Fruit fly (Drosophila melanogaster) whole organism, prepupa: Measurements from ENCODE around the gene Nt5b.

ENCODE experiments used
- Blimp-1 ChIP-seq: fragments of 200-800 bp; sonication (Bioruptor generic); optimal IDR thresholded peaks from 3 replicates; lab custom pipeline; 2017; ENCODE audit warnings: missing biosample characterization, missing genetic modification characterization, mild to moderate bottlenecking, moderate library complexity, missing genetic modification reagents
- CG10631 ChIP-seq: fragments of 200-800 bp; sonication (Bioruptor generic); optimal IDR thresholded peaks from 2 replicates; lab custom pipeline; 2016; ENCODE audit warnings: missing biosample characterization, missing genetic modification characterization
- CG10669 ChIP-seq: fragments of 200-800 bp; sonication (Bioruptor generic); optimal IDR thresholded peaks from 3 replicates; lab custom pipeline; 2018; ENCODE audit warnings: missing biosample characterization, mild to moderate bottlenecking, missing genetic modification characterization, moderate library complexity
- CG11294 ChIP-seq: fragments of 200-800 bp; sonication (Bioruptor generic); IDR thresholded peaks from 2 replicates; pipeline ENCODE4 v1.3.6; 2022; ENCODE audit warnings: missing biosample characterization, missing genetic modification characterization
- CG15336 ChIP-seq: fragments of 200-800 bp; sonication (Bioruptor generic); IDR thresholded peaks from 2 replicates; pipeline ENCODE4 v1.3.6; 2022; ENCODE audit warnings: missing biosample characterization, missing genetic modification characterization
- CG1621 ChIP-seq: fragments of 200-800 bp; sonication (Bioruptor generic); optimal IDR thresholded peaks from 3 replicates; lab custom pipeline; 2018; ENCODE audit warnings: missing biosample characterization, mild to moderate bottlenecking, missing genetic modification characterization
- CG16779 ChIP-seq: fragments of 200-800 bp; sonication (Bioruptor generic); optimal IDR thresholded peaks from 3 replicates; lab custom pipeline; 2017; ENCODE audit warnings: missing biosample characterization, mild to moderate bottlenecking, missing genetic modification characterization
- CG3032 ChIP-seq: fragments of 200-800 bp; optimal IDR thresholded peaks from 2 replicates; lab custom pipeline; 2019; ENCODE audit warnings: missing biosample characterization, mild to moderate bottlenecking, missing genetic modification characterization, moderate library complexity
- CG31627 ChIP-seq: fragments of 200-800 bp; sonication (Bioruptor generic); optimal IDR thresholded peaks from 3 replicates; lab custom pipeline; 2016; ENCODE audit warnings: missing biosample characterization, missing genetic modification characterization
- CG32006 ChIP-seq: fragments of 200-800 bp; sonication (Bioruptor generic); optimal IDR thresholded peaks from 3 replicates; lab custom pipeline; 2017; ENCODE audit warnings: missing biosample characterization, mild to moderate bottlenecking, missing genetic modification characterization
- CG34406 ChIP-seq: fragments of 200-800 bp; sonication (Bioruptor generic); optimal IDR thresholded peaks from 3 replicates; lab custom pipeline; 2016; ENCODE audit warnings: missing biosample characterization, missing genetic modification characterization
- CG3919 ChIP-seq: fragments of 200-800 bp; sonication (Bioruptor generic); optimal IDR thresholded peaks from 3 replicates; lab custom pipeline; 2016; ENCODE audit warnings: missing biosample characterization, missing genetic modification characterization
- CG4318 ChIP-seq: fragments of 200-800 bp; sonication (Bioruptor generic); optimal IDR thresholded peaks from 3 replicates; lab custom pipeline; 2017; ENCODE audit warnings: missing biosample characterization, mild to moderate bottlenecking, missing genetic modification characterization
- CG6276 ChIP-seq: fragments of 200-800 bp; sonication (Bioruptor generic); optimal IDR thresholded peaks from 2 replicates; lab custom pipeline; 2017; ENCODE audit warnings: missing biosample characterization, mild to moderate bottlenecking, missing genetic modification characterization
- CG6792 ChIP-seq: fragments of 200-800 bp; sonication (Bioruptor generic); optimal IDR thresholded peaks from 3 replicates; lab custom pipeline; 2016; ENCODE audit warnings: missing biosample characterization, missing genetic modification characterization
- CG7368 ChIP-seq: fragments of 200-800 bp; sonication (Bioruptor generic); optimal IDR thresholded peaks from 3 replicates; lab custom pipeline; 2016; ENCODE audit warnings: missing biosample characterization, missing genetic modification characterization
- CG8119 ChIP-seq: fragments of 200-800 bp; sonication (Bioruptor generic); IDR thresholded peaks from 3 replicates; pipeline ENCODE4 v1.3.6; 2022; ENCODE audit warnings: missing biosample characterization, missing genetic modification characterization
- CG8319 ChIP-seq: fragments of 200-800 bp; sonication (Bioruptor generic); optimal IDR thresholded peaks from 3 replicates; lab custom pipeline; 2016; ENCODE audit warnings: missing biosample characterization, missing genetic modification characterization
- CG8632 ChIP-seq: fragments of 200-800 bp; sonication (Bioruptor generic); optimal IDR thresholded peaks from 3 replicates; lab custom pipeline; 2016; ENCODE audit warnings: missing biosample characterization, missing genetic modification characterization
- CG9139 ChIP-seq: fragments of 200-800 bp; sonication (Bioruptor generic); optimal IDR thresholded peaks from 3 replicates; lab custom pipeline; 2017; ENCODE audit warnings: missing biosample characterization, mild to moderate bottlenecking, missing genetic modification characterization
- Eip75B ChIP-seq: fragments of 200-800 bp; sonication (Bioruptor generic); optimal IDR thresholded peaks from 3 replicates; lab custom pipeline; 2016; ENCODE audit warnings: missing biosample characterization, missing genetic modification characterization
- Eip78C ChIP-seq: fragments of 200-800 bp; sonication (Bioruptor generic); peaks from one replicate; lab custom pipeline; 2016; ENCODE audit warnings: missing biosample characterization, missing genetic modification characterization
- Eip93F ChIP-seq: fragments of 200-800 bp; sonication (Bioruptor generic); optimal IDR thresholded peaks from 2 replicates; lab custom pipeline; 2016; ENCODE audit warnings: missing biosample characterization, mild to moderate bottlenecking, missing genetic modification characterization
- Hr4 ChIP-seq: fragments of 200-800 bp; sonication (Bioruptor generic); optimal IDR thresholded peaks from 3 replicates; lab custom pipeline; 2016; ENCODE audit warnings: missing biosample characterization, missing genetic modification characterization
- Lpt ChIP-seq: fragments of 200-800 bp; sonication (Bioruptor generic); optimal IDR thresholded peaks from 3 replicates; lab custom pipeline; 2016; ENCODE audit warnings: missing biosample characterization, missing genetic modification characterization
- Met ChIP-seq: fragments of 200-800 bp; sonication (Bioruptor generic); optimal IDR thresholded peaks from 3 replicates; lab custom pipeline; 2016; ENCODE audit warnings: missing biosample characterization, missing genetic modification characterization
- OdsH ChIP-seq: fragments of 200-800 bp; sonication (Bioruptor generic); optimal IDR thresholded peaks from 3 replicates; lab custom pipeline; 2016; ENCODE audit warnings: missing biosample characterization, missing genetic modification characterization
- Sox14 ChIP-seq: fragments of 200-800 bp; sonication (Bioruptor generic); optimal IDR thresholded peaks from 3 replicates; lab custom pipeline; 2016; ENCODE audit warnings: missing biosample characterization, missing genetic modification characterization
- Sox15 ChIP-seq: fragments of 200-800 bp; sonication (Bioruptor generic); optimal IDR thresholded peaks from 3 replicates; lab custom pipeline; 2016; ENCODE audit warnings: missing biosample characterization, missing genetic modification characterization
- achi ChIP-seq: fragments of 200-800 bp; sonication (Bioruptor generic); optimal IDR thresholded peaks from 3 replicates; lab custom pipeline; 2016; ENCODE audit warnings: missing biosample characterization, missing genetic modification characterization
- acj6 ChIP-seq: fragments of 200-800 bp; sonication (Bioruptor generic); optimal IDR thresholded peaks from 3 replicates; lab custom pipeline; 2016; ENCODE audit warnings: missing biosample characterization, missing genetic modification characterization
- dac ChIP-seq: fragments of 200-800 bp; sonication (Bioruptor generic); optimal IDR thresholded peaks from 2 replicates; lab custom pipeline; 2017; ENCODE audit warnings: missing biosample characterization, mild to moderate bottlenecking, missing genetic modification characterization
- esn ChIP-seq: fragments of 200-800 bp; sonication (Bioruptor generic); optimal IDR thresholded peaks from 2 replicates; lab custom pipeline; 2016; ENCODE audit warnings: missing biosample characterization, mild to moderate bottlenecking, missing genetic modification characterization, moderate library complexity
- fd85E ChIP-seq: fragments of 200-800 bp; sonication (Bioruptor generic); optimal IDR thresholded peaks from 3 replicates; lab custom pipeline; 2016; ENCODE audit warnings: missing biosample characterization, missing genetic modification characterization
- fkh ChIP-seq: fragments of 200-800 bp; sonication (Bioruptor generic); optimal IDR thresholded peaks from 3 replicates; lab custom pipeline; 2017; ENCODE audit warnings: missing biosample characterization, mild to moderate bottlenecking, missing genetic modification characterization, moderate library complexity
- lz ChIP-seq: fragments of 200-800 bp; sonication (Bioruptor generic); optimal IDR thresholded peaks from 3 replicates; lab custom pipeline; 2016; ENCODE audit warnings: missing biosample characterization, missing genetic modification characterization
- pdm3 ChIP-seq: fragments of 200-800 bp; sonication (Bioruptor generic); optimal IDR thresholded peaks from 3 replicates; lab custom pipeline; 2016; ENCODE audit warnings: missing biosample characterization, missing genetic modification characterization
- spab ChIP-seq: fragments of 200-800 bp; sonication (Bioruptor generic); optimal IDR thresholded peaks from 2 replicates; lab custom pipeline; 2017; ENCODE audit warnings: missing biosample characterization, mild to moderate bottlenecking, missing genetic modification characterization, missing genetic modification reagents
- ss ChIP-seq, 2 experiments: fragments of 200-800 bp; sonication (Bioruptor generic); optimal IDR thresholded peaks; 2 replicates in 1 of 2; 3 replicates in 1 of 2; lab custom pipeline; 2017 to 2018; ENCODE audit warnings: mild to moderate bottlenecking in 2 of 2, missing biosample characterization in 2 of 2, missing genetic modification characterization in 2 of 2, moderate library complexity in 1 of 2
- svp ChIP-seq: fragments of 200-800 bp; sonication (Bioruptor generic); peaks from one replicate; lab custom pipeline; 2016; ENCODE audit warnings: missing biosample characterization, missing genetic modification characterization
- topi ChIP-seq: fragments of 200-800 bp; sonication (Bioruptor generic); optimal IDR thresholded peaks from 3 replicates; lab custom pipeline; 2016; ENCODE audit warnings: missing biosample characterization, missing genetic modification characterization

Gene Nt5b

DNA sequence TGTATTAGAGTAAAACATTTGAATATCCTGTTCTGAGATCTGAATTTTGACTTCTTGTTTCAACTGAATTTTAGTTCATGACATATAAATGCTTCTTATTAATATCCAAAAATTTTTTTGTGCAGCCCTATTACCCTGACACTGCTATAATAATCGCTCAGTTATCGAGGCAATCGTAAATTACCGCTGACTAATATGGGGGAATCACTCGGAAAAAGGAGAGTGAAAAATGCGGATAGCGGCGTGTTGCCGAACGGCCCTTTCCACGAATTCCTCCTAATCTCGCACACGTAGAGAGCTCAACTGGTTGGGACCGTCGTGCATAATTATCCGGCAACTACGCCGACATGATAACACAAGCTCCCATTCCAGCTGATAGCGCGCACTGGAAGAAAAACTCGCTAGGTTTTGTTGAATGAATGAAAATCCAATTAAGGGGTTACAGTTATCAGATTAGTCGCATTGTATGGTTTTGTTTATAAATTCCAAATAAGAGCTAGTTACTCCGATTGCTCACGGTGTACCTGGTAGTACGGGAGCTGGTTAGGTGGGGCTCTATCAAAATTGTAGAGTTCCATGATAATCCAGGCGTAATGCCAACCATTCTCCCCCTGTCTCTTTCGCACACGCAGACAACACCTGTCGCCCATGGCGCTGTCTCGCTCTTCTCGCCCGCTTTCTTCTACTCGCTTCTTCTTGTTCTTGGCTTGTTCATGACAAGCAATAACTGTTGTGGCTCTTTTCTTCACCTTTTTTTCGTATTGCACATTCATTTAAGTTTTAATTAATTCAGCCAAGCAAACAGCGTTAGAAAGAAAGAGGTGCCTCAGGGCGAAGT lies 41.9 kb downstream of the Nt5b start (continued):
- TF ChIP-seq Sox14 (GFP tag; lab: Kevin White, UChicago) = peak; percentile 28
- peak; percentile 51 for TF ChIP-seq CG4318
- no peak for TF ChIP-seq CG16779
- no peak for TF ChIP-seq ss (GFP tag; optimal IDR thresholded peaks at IDR 0.05; lab: Kevin White, UChicago)
- peak; percentile 47 for TF ChIP-seq CG10669
- peak; percentile 11 for TF ChIP-seq dac (GFP tag; lab: Kevin White, UChicago)
- peak; percentile 32 for TF ChIP-seq acj6 (GFP tag; lab: Kevin White, UChicago)
- peak; percentile 57 for TF ChIP-seq CG8119 (GFP tag; lab: Robert Waterston, UW)
- no peak for TF ChIP-seq fd85E (GFP tag; lab: Kevin White, UChicago)
- TF ChIP-seq CG6792 (GFP tag; lab: Kevin White, UChicago) = peak; percentile 34
- peak; percentile 18 for TF ChIP-seq CG34406 (GFP tag; lab: Kevin White, UChicago)
- no peak for TF ChIP-seq spab
- no peak for TF ChIP-seq CG3032 (tag; lab: Kevin White, UChicago)
- peak; percentile 88 for TF ChIP-seq Eip78C (GFP tag; lab: Kevin White, UChicago)
- TF ChIP-seq CG6276 (GFP tag; lab: Kevin White, UChicago) = peak; percentile 37
- peak; percentile 48 for TF ChIP-seq CG3919
- TF ChIP-seq svp (GFP tag; lab: Kevin White, UChicago) = peak; percentile 88
- peak; percentile 22 for TF ChIP-seq CG8632 (GFP tag; lab: Kevin White, UChicago)
- no peak for TF ChIP-seq Eip93F
- TF ChIP-seq Eip75B (GFP tag; lab: Kevin White, UChicago) = peak; percentile 2
- peak; percentile 23 for TF ChIP-seq Met
- peak; percentile 19 for TF ChIP-seq CG7368 (GFP tag; lab: Kevin White, UChicago)
- peak; percentile 32 for TF ChIP-seq Sox15 (GFP tag; lab: Kevin White, UChicago)
- TF ChIP-seq CG9139 (GFP tag; lab: Kevin White, UChicago) = no peak
- TF ChIP-seq OdsH (GFP tag; lab: Kevin White, UChicago) = peak; percentile 38
- TF ChIP-seq pdm3 (GFP tag; lab: Kevin White, UChicago) = peak; percentile 39
- TF ChIP-seq Lpt (GFP tag; lab: Kevin White, UChicago) = no peak
- TF ChIP-seq lz (GFP tag; lab: Kevin White, UChicago) = peak; percentile 30
- TF ChIP-seq CG15336 (GFP tag; lab: Robert Waterston, UW) = peak; percentile 36
- TF ChIP-seq CG11294 (GFP tag; lab: Robert Waterston, UW) = peak; percentile 63
- TF ChIP-seq CG10631 = peak; percentile 30
- TF ChIP-seq fkh (GFP tag; lab: Kevin White, UChicago) = no peak
- TF ChIP-seq CG8319 (GFP tag; lab: Kevin White, UChicago) = no peak
- peak; percentile 16 for TF ChIP-seq CG1621 (tag; lab: Kevin White, UChicago)
- peak; percentile 7 for TF ChIP-seq Hr4 (GFP tag; lab: Kevin White, UChicago)
- peak; percentile 72 for TF ChIP-seq CG32006 (GFP tag; lab: Kevin White, UChicago)
- TF ChIP-seq Blimp-1 (GFP tag; lab: Kevin White, UChicago) = no peak
- peak; percentile 30 for TF ChIP-seq CG31627 (GFP tag; lab: Kevin White, UChicago)
- TF ChIP-seq esn = peak; percentile 47
- TF ChIP-seq achi = peak; percentile 42
- peak; percentile 31 for TF ChIP-seq topi
- TF ChIP-seq, all 60 proteins: peak for 41
